Worm (Caenorhabditis elegans) whole organism, young adult: ENCODE data around the gene K11H3.8.

Experiments
- B0336.3 ChIP-seq: fragments of 200-800 bp; sonication (Bioruptor generic); IDR thresholded peaks from 2 replicates; pipeline ENCODE4 v1.3.6; 2022; ENCODE audit warnings: missing genetic modification characterization, missing compliant biosample characterization
- C17E4.6 ChIP-seq: fragments of 200-800 bp; sonication (Bioruptor generic); IDR thresholded peaks from 2 replicates; pipeline ENCODE4 v1.3.6; 2022; ENCODE audit warnings: missing genetic modification reagents, missing genetic modification characterization, missing compliant biosample characterization
- F22D6.2 ChIP-seq: sonication (generic microtip); optimal IDR thresholded peaks from 2 replicates; lab custom pipeline; 2016; ENCODE audit warnings: mild to moderate bottlenecking, missing genetic modification characterization, missing compliant biosample characterization
- F57A8.1 ChIP-seq: fragments of 200-800 bp; sonication (Bioruptor generic); optimal IDR thresholded peaks from 2 replicates; lab custom pipeline; 2018; ENCODE audit warnings: mild to moderate bottlenecking, missing genetic modification characterization, moderate library complexity, missing compliant biosample characterization
- F57C9.4 ChIP-seq: sonication (generic microtip); optimal IDR thresholded peaks from 2 replicates; lab custom pipeline; 2017; ENCODE audit warnings: mild to moderate bottlenecking, missing genetic modification characterization, missing compliant biosample characterization
- Y56A3A.18 ChIP-seq: fragments of 200-800 bp; sonication (Bioruptor generic); IDR thresholded peaks from 2 replicates; pipeline ENCODE4 v1.3.6; 2022; ENCODE audit warnings: missing genetic modification reagents, missing genetic modification characterization, missing compliant biosample characterization
- Y79H2A.3 ChIP-seq: fragments of 200-800 bp; sonication (Bioruptor generic); conservative IDR thresholded peaks from 2 replicates; pipeline ENCODE4 v1.3.6; 2022; ENCODE audit warnings: missing genetic modification reagents, missing genetic modification characterization, missing compliant biosample characterization
- Y95B8A.8 ChIP-seq: fragments of 200-800 bp; sonication (Bioruptor generic); IDR thresholded peaks from 2 replicates; pipeline ENCODE4 v1.3.6; 2022; ENCODE audit warnings: missing genetic modification reagents, missing genetic modification characterization, missing compliant biosample characterization
- aptf-2 ChIP-seq: fragments of 200-800 bp; sonication (Bioruptor generic); conservative IDR thresholded peaks from 2 replicates; pipeline ENCODE4 v1.3.6; 2022; ENCODE audit warnings: missing genetic modification reagents, missing genetic modification characterization, missing compliant biosample characterization
- attf-3 ChIP-seq: fragments of 200-800 bp; sonication (Bioruptor generic); conservative IDR thresholded peaks from 2 replicates; pipeline ENCODE4 v1.3.6; 2022; ENCODE audit warnings: missing genetic modification reagents, missing genetic modification characterization, missing compliant biosample characterization
- ccch-3 ChIP-seq: fragments of 200-800 bp; sonication (Bioruptor generic); optimal IDR thresholded peaks from 2 replicates; lab custom pipeline; 2018; ENCODE audit warnings: mild to moderate bottlenecking, missing genetic modification characterization, missing compliant biosample characterization
- cebp-2 ChIP-seq: fragments of 200-800 bp; sonication (Bioruptor generic); IDR thresholded peaks from 2 replicates; pipeline ENCODE4 v1.3.6; 2022; ENCODE audit warnings: missing genetic modification characterization, missing compliant biosample characterization
- ceh-100 ChIP-seq: fragments of 200-800 bp; sonication (Bioruptor generic); IDR thresholded peaks from 2 replicates; pipeline ENCODE4 v1.3.6; 2022; ENCODE audit warnings: missing genetic modification reagents, missing genetic modification characterization, missing compliant biosample characterization
- ceh-40 ChIP-seq: fragments of 200-800 bp; sonication (Bioruptor generic); IDR thresholded peaks from 2 replicates; pipeline ENCODE4 v1.3.6; 2022; ENCODE audit warnings: missing genetic modification characterization, missing compliant biosample characterization
- ceh-58 ChIP-seq: fragments of 200-800 bp; sonication (Bioruptor generic); IDR thresholded peaks from 2 replicates; pipeline ENCODE4 v1.3.6; 2022; ENCODE audit warnings: missing genetic modification characterization, missing compliant biosample characterization
- ceh-91 ChIP-seq: fragments of 200-800 bp; sonication (Bioruptor generic); IDR thresholded peaks from 2 replicates; pipeline ENCODE4 v1.3.6; 2022; ENCODE audit warnings: missing genetic modification reagents, missing genetic modification characterization, missing compliant biosample characterization
- chd-7 ChIP-seq: sonication (generic microtip); optimal IDR thresholded peaks from 2 replicates; lab custom pipeline; 2016; ENCODE audit warnings: mild to moderate bottlenecking, missing genetic modification characterization, moderate library complexity, missing compliant biosample characterization
- dox-1 ChIP-seq: fragments of 200-800 bp; sonication (Bioruptor generic); IDR thresholded peaks from 2 replicates; pipeline ENCODE4 v1.3.6; 2022; ENCODE audit warnings: missing genetic modification reagents, missing genetic modification characterization, missing compliant biosample characterization
- dpl-1 ChIP-seq: fragments of 150-350 bp; optimal IDR thresholded peaks from 2 replicates; lab custom pipeline; 2014; ENCODE audit warnings: missing biosample characterization, missing genetic modification reagents, missing genetic modification characterization
- efl-1 ChIP-seq: fragments of 150-350 bp; optimal IDR thresholded peaks from 2 replicates; lab custom pipeline; 2014; ENCODE audit warnings: missing biosample characterization, missing genetic modification reagents, missing genetic modification characterization
- egl-44 ChIP-seq: fragments of 200-800 bp; sonication (Bioruptor generic); IDR thresholded peaks from 2 replicates; pipeline ENCODE4 v1.3.6; 2022; ENCODE audit warnings: missing genetic modification reagents, missing genetic modification characterization, missing compliant biosample characterization
- egrh-3 ChIP-seq: fragments of 200-800 bp; sonication (Bioruptor generic); IDR thresholded peaks from 2 replicates; pipeline ENCODE4 v1.3.6; 2022; ENCODE audit warnings: missing genetic modification reagents, missing genetic modification characterization, missing compliant biosample characterization
- gei-17 ChIP-seq: fragments of 200-800 bp; sonication (Bioruptor generic); optimal IDR thresholded peaks from 2 replicates; lab custom pipeline; 2018; ENCODE audit warnings: mild to moderate bottlenecking, missing genetic modification characterization, missing compliant biosample characterization
- hsf-1 ChIP-seq: fragments of 200-800 bp; sonication (Bioruptor generic); IDR thresholded peaks from 2 replicates; pipeline ENCODE4 v1.3.6; 2022; ENCODE audit warnings: missing genetic modification reagents, missing genetic modification characterization, missing compliant biosample characterization
- let-526 ChIP-seq: fragments of 200-800 bp; sonication (Bioruptor generic); IDR thresholded peaks from 2 replicates; pipeline ENCODE4 v1.3.6; 2022; ENCODE audit warnings: missing genetic modification reagents, missing genetic modification characterization, missing compliant biosample characterization
- let-607 ChIP-seq, 2 experiments: fragments of 200-800 bp in 1 of 2; sonication (Bioruptor generic) in 1 of 2; sonication (generic microtip) in 1 of 2; optimal IDR thresholded peaks; 2 replicates each; lab custom pipeline; 2016 to 2018; ENCODE audit warnings: mild to moderate bottlenecking in 2 of 2, missing compliant biosample characterization in 2 of 2, missing genetic modification characterization in 2 of 2, moderate library complexity in 2 of 2, missing genotype in 1 of 2
- lir-1 ChIP-seq: fragments of 200-800 bp; sonication (Bioruptor generic); conservative IDR thresholded peaks from 2 replicates; pipeline ENCODE4 v1.3.6; 2022; ENCODE audit warnings: missing genetic modification reagents, missing genetic modification characterization, missing compliant biosample characterization
- lsl-1 ChIP-seq: fragments of 200-800 bp; sonication (Bioruptor generic); optimal IDR thresholded peaks from 2 replicates; lab custom pipeline; 2018; ENCODE audit warnings: mild to moderate bottlenecking, missing genetic modification characterization, moderate library complexity, missing compliant biosample characterization
- madf-8 ChIP-seq: fragments of 200-800 bp; sonication (Bioruptor generic); conservative IDR thresholded peaks from 2 replicates; pipeline ENCODE4 v1.3.6; 2022; ENCODE audit warnings: missing genetic modification reagents, missing genetic modification characterization, missing compliant biosample characterization
- nfya-1 ChIP-seq: sonication (generic microtip); optimal IDR thresholded peaks from 2 replicates; lab custom pipeline; 2017; ENCODE audit warnings: antibody characterized with exemption, missing compliant biosample characterization, missing genetic modification characterization, borderline replicate concordance; ENCODE audit not compliant: insufficient read depth
- nfyb-1 ChIP-seq: fragments of 200-800 bp; sonication (Bioruptor generic); IDR thresholded peaks from 2 replicates; pipeline ENCODE4 v1.3.6; 2022; ENCODE audit warnings: missing genetic modification reagents, missing genetic modification characterization, missing compliant biosample characterization
- nhr-80 ChIP-seq: sonication (generic microtip); optimal IDR thresholded peaks from 2 replicates; lab custom pipeline; 2016; ENCODE audit warnings: missing genetic modification characterization, missing compliant biosample characterization
- sdz-38 ChIP-seq: sonication (generic microtip); optimal IDR thresholded peaks from 2 replicates; lab custom pipeline; 2016; ENCODE audit warnings: missing genotype, missing genetic modification characterization, missing compliant biosample characterization
- snpc-3.4 ChIP-seq: sonication (generic microtip); optimal IDR thresholded peaks from 2 replicates; lab custom pipeline; 2017; ENCODE audit warnings: missing genetic modification characterization, mild to moderate bottlenecking, missing compliant biosample characterization, antibody characterized with exemption, moderate library complexity, missing genotype, missing genetic modification reagents
- snpc-4 ChIP-seq, 5 experiments: fragments of 150-350 bp in 1 of 5; sonication (generic microtip) in 4 of 5; optimal IDR thresholded peaks; 2 replicates each; lab custom pipeline; 2014 to 2018; ENCODE audit warnings: missing genetic modification characterization in 5 of 5, missing biosample characterization in 3 of 5, antibody characterized with exemption in 2 of 5, mild to moderate bottlenecking in 2 of 5, missing compliant biosample characterization in 2 of 5, missing genotype in 2 of 5, moderate library complexity in 2 of 5, missing genetic modification reagents in 1 of 5
- sptf-2 ChIP-seq: fragments of 200-800 bp; sonication (Bioruptor generic); optimal IDR thresholded peaks from 2 replicates; lab custom pipeline; 2018; ENCODE audit warnings: mild to moderate bottlenecking, missing genetic modification characterization, missing compliant biosample characterization
- tbx-9 ChIP-seq: sonication (generic microtip); optimal IDR thresholded peaks from 2 replicates; lab custom pipeline; 2016; ENCODE audit warnings: borderline replicate concordance, missing genetic modification characterization, inconsistent platforms, missing compliant biosample characterization
- ztf-18 ChIP-seq: sonication (generic microtip); optimal IDR thresholded peaks from 2 replicates; lab custom pipeline; 2016; ENCODE audit warnings: missing genotype, mild to moderate bottlenecking, missing genetic modification characterization, missing compliant biosample characterization
- ztf-22 ChIP-seq: fragments of 200-800 bp; sonication (Bioruptor generic); optimal IDR thresholded peaks from 2 replicates; lab custom pipeline; 2018; ENCODE audit warnings: mild to moderate bottlenecking, missing genetic modification characterization, moderate library complexity, missing compliant biosample characterization
- ztf-25 ChIP-seq: fragments of 200-800 bp; sonication (Bioruptor generic); IDR thresholded peaks from 2 replicates; pipeline ENCODE4 v1.3.6; 2022; ENCODE audit warnings: missing genetic modification reagents, missing genetic modification characterization, missing compliant biosample characterization
- ztf-6 ChIP-seq: fragments of 200-800 bp; sonication (Bioruptor generic); IDR thresholded peaks from 2 replicates; pipeline ENCODE4 v1.3.6; 2022; ENCODE audit warnings: missing genetic modification reagents, missing genetic modification characterization, missing compliant biosample characterization

The K11H3.8 gene

DNA sequence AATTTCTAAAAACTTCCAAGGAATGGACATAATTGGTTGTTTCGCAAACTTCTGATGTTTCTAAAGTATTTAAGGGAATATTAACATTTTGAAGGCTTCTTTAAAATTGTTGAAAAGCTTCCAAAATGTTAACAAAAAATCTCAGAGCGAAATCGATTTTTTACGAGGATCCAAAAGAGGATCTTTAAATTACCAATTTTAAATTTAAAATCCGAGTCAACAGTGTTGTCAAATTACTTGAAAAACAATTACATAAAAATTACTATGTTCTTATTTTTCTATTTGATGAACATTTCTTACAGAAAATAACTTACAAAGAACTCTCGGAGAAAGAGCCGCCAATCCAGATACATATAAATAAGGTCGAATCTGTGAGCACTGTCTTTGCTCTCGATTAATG, 42.0 kb downstream of the K11H3.8 start, which contains the start of gene ZK757.10:
TSS of gene ZK757.10 (plus strand) at position 301 of the 400 bp plus-strand sequence.
- TF ChIP-seq madf-8 (GFP tag; lab: Robert Waterston, UW) (no peak), dox-1 (GFP tag; lab: Robert Waterston, UW) (no peak), egl-44 (GFP tag; lab: Robert Waterston, UW) (no peak), egrh-3 (GFP tag; lab: Robert Waterston, UW) (no peak), attf-3 (GFP tag; lab: Robert Waterston, UW) (no peak), nfya-1 (tag; lab: Kevin White, UChicago) (no peak), ztf-25 (GFP tag; lab: Robert Waterston, UW) (no peak), dpl-1 (GFP tag; lab: Kevin White, UChicago) (no peak), ztf-18 (no peak), ceh-40 (GFP tag; lab: Robert Waterston, UW) (no peak), ceh-58 (GFP tag; lab: Robert Waterston, UW) (no peak), Y95B8A.8 (GFP tag; lab: Robert Waterston, UW) (no peak), sdz-38 (tag; lab: Kevin White, UChicago) (no peak), Y79H2A.3 (GFP tag; lab: Robert Waterston, UW) (no peak), snpc-4 (GFP tag; optimal IDR thresholded peaks at IDR 0.05; lab: Kevin White, UChicago) (no peak), snpc-4 (tag; optimal IDR thresholded peaks at IDR 0.05; lab: Kevin White, UChicago) (no peak), F22D6.2 (tag; lab: Kevin White, UChicago) (no peak), lir-1 (no peak)

DNA sequence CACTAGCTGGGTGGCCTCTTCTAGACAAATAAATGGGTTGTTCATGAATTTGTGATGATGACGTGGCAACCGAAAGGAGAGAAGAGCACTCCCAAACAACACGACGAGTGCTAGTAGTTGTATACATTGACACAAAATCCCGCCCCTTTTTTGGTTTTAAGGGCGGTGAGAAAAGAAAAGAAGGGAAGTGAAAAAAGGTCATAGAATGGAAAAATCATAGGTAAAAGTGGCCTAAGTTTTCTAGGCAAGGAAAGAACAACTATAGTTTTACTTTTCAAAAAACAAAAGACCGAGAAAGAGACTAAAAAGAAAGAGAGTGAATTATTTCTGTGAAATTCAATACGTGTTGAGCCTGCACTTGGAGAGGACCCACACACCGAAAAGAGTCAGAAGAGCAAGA, 43.8 kb downstream of the K11H3.8 start, which contains the start of gene ZK757.2:
TSS of gene ZK757.2 (minus strand) at position 101 of the 400 bp plus-strand sequence.
- TF ChIP-seq B0336.3 (GFP tag; lab: Robert Waterston, UW) (no peak), Y56A3A.18 (GFP tag; lab: Robert Waterston, UW) (no peak), aptf-2 (GFP tag; lab: Robert Waterston, UW) (no peak), C17E4.6 (GFP tag; lab: Robert Waterston, UW) (no peak), lsl-1 (GFP tag; lab: Kevin White, UChicago) (no peak), hsf-1 (no peak), chd-7 (tag; lab: Kevin White, UChicago) (no peak), let-526 (GFP tag; lab: Robert Waterston, UW) (no peak), F57A8.1 (GFP tag; lab: Kevin White, UChicago) (no peak), F57C9.4 (no peak), dox-1 (GFP tag; lab: Robert Waterston, UW) (no peak)

DNA sequence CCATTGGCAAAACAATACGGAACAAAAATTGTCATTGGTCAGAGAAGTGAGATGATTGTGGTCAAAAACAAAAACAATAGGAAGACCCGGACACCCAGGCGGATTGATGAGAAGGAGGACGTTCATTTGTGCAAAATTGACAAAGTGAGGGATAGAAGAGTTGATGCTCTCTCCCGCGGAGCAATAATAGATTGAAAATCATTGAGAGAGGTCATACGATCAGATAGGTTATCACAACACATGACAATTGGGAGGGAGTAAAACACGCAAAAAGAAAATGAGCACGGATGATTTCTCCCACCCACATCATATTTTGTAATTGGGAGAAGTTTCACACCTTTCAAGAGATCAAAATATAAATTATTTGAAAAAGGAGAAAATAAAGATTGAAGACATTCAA, 50.6 kb downstream of the K11H3.8 start:
- no peak for TF ChIP-seq let-607 (tag; optimal IDR thresholded peaks at IDR 0.05; lab: Kevin White, UChicago)
- TF ChIP-seq tbx-9 (tag; lab: Kevin White, UChicago): no peak
- no peak for TF ChIP-seq B0336.3 (GFP tag; lab: Robert Waterston, UW)
- TF ChIP-seq nfyb-1 (GFP tag; lab: Robert Waterston, UW): no peak
- no peak for TF ChIP-seq ceh-91 (GFP tag; lab: Robert Waterston, UW)
- TF ChIP-seq Y79H2A.3 (GFP tag; lab: Robert Waterston, UW): no peak
- no peak for TF ChIP-seq ccch-3 (GFP tag; lab: Kevin White, UChicago)
- TF ChIP-seq nhr-80 (tag; lab: Kevin White, UChicago): no peak
- TF ChIP-seq ceh-100 (GFP tag; lab: Robert Waterston, UW): no peak
- TF ChIP-seq gei-17: no peak
- TF ChIP-seq efl-1 (GFP tag; lab: Kevin White, UChicago): no peak
- no peak for TF ChIP-seq sptf-2 (GFP tag; lab: Kevin White, UChicago)
- no peak for TF ChIP-seq snpc-3.4 (tag; lab: Kevin White, UChicago)
- TF ChIP-seq chd-7 (tag; lab: Kevin White, UChicago): no peak
- no peak for TF ChIP-seq ztf-22 (GFP tag; lab: Kevin White, UChicago)
- TF ChIP-seq ztf-6 (GFP tag; lab: Robert Waterston, UW): no peak
- TF ChIP-seq cebp-2 (GFP tag; lab: Robert Waterston, UW): no peak
- no peak for TF ChIP-seq lir-1
